Fruit fly (Drosophila melanogaster) whole organism, wandering third instar larva: ENCODE results near the gene Hs3st-B.

Source experiments
- Abd-B ChIP-seq: fragments of >200 bp; optimal IDR thresholded peaks from 2 replicates; lab custom pipeline; 2017; ENCODE audit warnings: missing biosample characterization, missing genetic modification characterization
- CG32264 ChIP-seq: fragments of 200-800 bp; sonication (Bioruptor generic); optimal IDR thresholded peaks from 2 replicates; lab custom pipeline; 2016; ENCODE audit warnings: missing biosample characterization, missing genetic modification characterization
- CG9705 ChIP-seq: fragments of 200-800 bp; sonication (Bioruptor generic); optimal IDR thresholded peaks from 2 replicates; lab custom pipeline; 2018; ENCODE audit warnings: missing biosample characterization, mild to moderate bottlenecking, missing genetic modification characterization
- CrebA ChIP-seq: fragments of 200-800 bp; sonication (Bioruptor generic); optimal IDR thresholded peaks from 2 replicates; lab custom pipeline; 2016; ENCODE audit warnings: missing biosample characterization, mild to moderate bottlenecking, missing genetic modification characterization, borderline replicate concordance
- HLH106 ChIP-seq: fragments of 200-800 bp; optimal IDR thresholded peaks from 3 replicates; lab custom pipeline; 2019; ENCODE audit warnings: missing biosample characterization, mild to moderate bottlenecking, missing genetic modification characterization, moderate library complexity
- Hnf4 ChIP-seq: fragments of 200-800 bp; sonication (Bioruptor generic); optimal IDR thresholded peaks from 2 replicates; lab custom pipeline; 2016; ENCODE audit warnings: missing biosample characterization, mild to moderate bottlenecking, missing genetic modification characterization
- Hr78 ChIP-seq: fragments of >200 bp; optimal IDR thresholded peaks from 2 replicates; lab custom pipeline; 2017; ENCODE audit warnings: missing biosample characterization, missing genetic modification characterization
- Hr83 ChIP-seq: fragments of 200-300 bp; sonication (Bioruptor generic); optimal IDR thresholded peaks from 2 replicates; lab custom pipeline; 2016; ENCODE audit warnings: missing biosample characterization, mild to moderate bottlenecking, missing genetic modification characterization, moderate library complexity; ENCODE audit not compliant: poor library complexity, severe bottlenecking
- Jra ChIP-seq: sonication (Bioruptor generic); optimal IDR thresholded peaks from 2 replicates; lab custom pipeline; 2016; ENCODE audit warnings: missing biosample characterization, missing genetic modification characterization
- Mio ChIP-seq: sonication (Bioruptor generic); optimal IDR thresholded peaks from 2 replicates; lab custom pipeline; 2016; ENCODE audit warnings: missing biosample characterization, missing genetic modification characterization
- Myc ChIP-seq: fragments of >200 bp; optimal IDR thresholded peaks from 2 replicates; lab custom pipeline; 2017
- N ChIP-seq: fragments of >200 bp; optimal IDR thresholded peaks from 2 replicates; lab custom pipeline; 2018; ENCODE audit warnings: missing biosample characterization, missing external identifiers, missing genetic modification characterization
- OdsH ChIP-seq: fragments of 200-800 bp; sonication (Bioruptor generic); optimal IDR thresholded peaks from 2 replicates; lab custom pipeline; 2016; ENCODE audit warnings: missing biosample characterization, mild to moderate bottlenecking, missing genetic modification characterization
- Rel ChIP-seq, 2 experiments: fragments of 200-800 bp; sonication (Bioruptor generic) in 1 of 2; optimal IDR thresholded peaks; 2 replicates in 1 of 2; 3 replicates in 1 of 2; lab custom pipeline; 2016 to 2019; ENCODE audit warnings: mild to moderate bottlenecking in 2 of 2, missing biosample characterization in 2 of 2, missing genetic modification characterization in 2 of 2, moderate library complexity in 1 of 2
- Sp1 ChIP-seq: fragments of 200-800 bp; sonication (Bioruptor generic); optimal IDR thresholded peaks from 3 replicates; lab custom pipeline; 2019; ENCODE audit warnings: missing biosample characterization, mild to moderate bottlenecking, missing genetic modification characterization, moderate library complexity
- Vsx2 ChIP-seq: fragments of 200-300, 225-300 bp; sonication (Bioruptor generic); optimal IDR thresholded peaks from 2 replicates; lab custom pipeline; 2018; ENCODE audit warnings: missing biosample characterization, missing genetic modification characterization; ENCODE audit not compliant: partially characterized antibody
- br ChIP-seq: fragments of 200-800 bp; sonication (Bioruptor generic); optimal IDR thresholded peaks from 2 replicates; lab custom pipeline; 2016; ENCODE audit warnings: missing biosample characterization, missing genetic modification characterization
- brk ChIP-seq: fragments of 200-800 bp; sonication (Bioruptor generic); optimal IDR thresholded peaks from 2 replicates; lab custom pipeline; 2016; ENCODE audit warnings: missing biosample characterization, mild to moderate bottlenecking, missing genetic modification characterization
- dl ChIP-seq, 2 experiments: fragments of 175-275, 200-275 bp in 1 of 2; fragments of 200-275 bp in 1 of 2; sonication (Bioruptor generic); optimal IDR thresholded peaks; lab custom pipeline; 2018; ENCODE audit warnings: mild to moderate bottlenecking in 2 of 2, missing biosample characterization in 2 of 2, missing genetic modification characterization in 2 of 2, moderate library complexity in 2 of 2; ENCODE audit not compliant: partially characterized antibody in 2 of 2, insufficient read depth in 1 of 2
- dmrt93B ChIP-seq: fragments of 200-800 bp; sonication (Bioruptor generic); optimal IDR thresholded peaks from 2 replicates; lab custom pipeline; 2018; ENCODE audit warnings: missing biosample characterization, mild to moderate bottlenecking, missing genetic modification characterization
- dsf ChIP-seq: sonication (Bioruptor generic); optimal IDR thresholded peaks from 2 replicates; lab custom pipeline; 2016; ENCODE audit warnings: missing biosample characterization, missing genetic modification characterization, borderline replicate concordance
- ey ChIP-seq: fragments of 200-800 bp; sonication (Bioruptor generic); optimal IDR thresholded peaks from 2 replicates; lab custom pipeline; 2016; ENCODE audit warnings: missing biosample characterization, missing genetic modification characterization
- foxo ChIP-seq, 2 experiments: fragments of 200-800 bp; sonication (Bioruptor generic); optimal IDR thresholded peaks; 2 replicates in 1 of 2; 3 replicates in 1 of 2; lab custom pipeline; 2016 to 2017; ENCODE audit warnings: missing biosample characterization in 2 of 2, missing genetic modification characterization in 2 of 2
- fru ChIP-seq: fragments of 200-800 bp; sonication (Bioruptor generic); optimal IDR thresholded peaks from 3 replicates; lab custom pipeline; 2016; ENCODE audit warnings: missing biosample characterization, mild to moderate bottlenecking, missing genetic modification characterization
- h ChIP-seq: fragments of 200-800 bp; sonication (Bioruptor generic); optimal IDR thresholded peaks from 3 replicates; lab custom pipeline; 2016; ENCODE audit warnings: missing biosample characterization, mild to moderate bottlenecking, missing genetic modification characterization
- jim ChIP-seq: fragments of 175-275, 200-325 bp; sonication (Bioruptor generic); optimal IDR thresholded peaks from 2 replicates; lab custom pipeline; 2016; ENCODE audit warnings: missing biosample characterization, mild to moderate bottlenecking, missing genetic modification characterization
- pan ChIP-seq: fragments of >200 bp; optimal IDR thresholded peaks from 2 replicates; lab custom pipeline; 2017
- psq ChIP-seq: fragments of 200-800 bp; sonication (Bioruptor generic); optimal IDR thresholded peaks from 3 replicates; lab custom pipeline; 2017; ENCODE audit warnings: missing biosample characterization, mild to moderate bottlenecking, missing genetic modification characterization, moderate library complexity
- rgr ChIP-seq: fragments of 200-800 bp; sonication (Bioruptor generic); optimal IDR thresholded peaks from 3 replicates; lab custom pipeline; 2016; ENCODE audit warnings: missing biosample characterization, mild to moderate bottlenecking, missing genetic modification characterization
- sage ChIP-seq: fragments of 200-800 bp; sonication (Bioruptor generic); optimal IDR thresholded peaks from 2 replicates; lab custom pipeline; 2016; ENCODE audit warnings: missing biosample characterization, mild to moderate bottlenecking, missing genetic modification characterization
- sv ChIP-seq: fragments of 200-800 bp; sonication (Bioruptor generic); optimal IDR thresholded peaks from 3 replicates; lab custom pipeline; 2016; ENCODE audit warnings: missing biosample characterization, missing genetic modification characterization
- tai ChIP-seq: sonication (Bioruptor generic); optimal IDR thresholded peaks from 2 replicates; lab custom pipeline; 2016; ENCODE audit warnings: missing biosample characterization, missing genetic modification characterization
- usp ChIP-seq: fragments of >200 bp; optimal IDR thresholded peaks from 2 replicates; lab custom pipeline; 2017; ENCODE audit warnings: missing biosample characterization, missing genetic modification characterization

The Hs3st-B gene

DNA sequence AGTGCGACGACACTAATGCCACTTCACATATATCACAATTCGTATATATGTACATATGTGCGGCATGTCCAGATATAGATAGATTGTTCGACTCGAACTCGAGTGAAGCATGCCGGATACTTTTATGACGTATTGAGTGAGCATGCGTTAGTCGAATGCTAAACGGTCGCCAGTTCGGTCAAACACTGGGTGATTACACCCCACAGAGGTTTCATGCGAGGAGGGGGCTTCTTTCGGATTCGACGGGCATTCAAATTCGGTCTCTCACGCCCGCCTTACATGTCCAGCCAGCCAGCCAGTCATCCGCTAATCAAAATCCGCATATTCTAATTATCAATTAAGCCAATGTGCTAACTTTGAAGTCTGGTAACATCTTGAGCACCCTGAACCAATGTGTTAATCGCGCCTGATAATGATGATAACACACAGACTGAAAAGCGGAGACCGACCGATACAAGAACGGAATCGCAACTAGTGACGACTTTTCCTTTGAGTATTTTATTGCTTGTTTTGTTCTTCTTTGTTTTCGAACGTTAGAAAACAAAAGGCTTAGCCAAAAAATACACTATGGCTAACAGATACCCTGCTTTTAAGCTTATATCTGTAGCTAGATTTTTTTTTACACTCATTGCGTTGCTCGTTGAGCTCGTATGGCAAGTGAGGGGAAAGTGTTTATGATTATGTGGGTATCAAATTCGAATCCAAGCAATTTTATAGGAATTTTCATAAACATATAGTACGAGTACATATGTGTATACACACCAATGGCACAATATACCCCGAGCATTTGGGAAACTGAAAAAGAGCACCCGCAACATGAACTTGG is 43.6 kb downstream of the Hs3st-B start:
- TF ChIP-seq ey (GFP tag; lab: Kevin White, UChicago) = peak; percentile 19
- no peak for TF ChIP-seq jim (GFP tag; lab: Kevin White, UChicago)
- no peak for TF ChIP-seq sage
- TF ChIP-seq Hr83 (GFP tag; lab: Kevin White, UChicago) = no peak
- TF ChIP-seq HLH106 (tag; lab: Kevin White, UChicago) = peak; percentile 2
- TF ChIP-seq Myc (lab: Kevin White, UChicago) = no peak
- no peak for TF ChIP-seq br
- peak; percentile 15 for TF ChIP-seq h (GFP tag; lab: Kevin White, UChicago)
- no peak for TF ChIP-seq Vsx2
- no peak for TF ChIP-seq dmrt93B (GFP tag; lab: Kevin White, UChicago)
- TF ChIP-seq fru (GFP tag; lab: Kevin White, UChicago) = peak; percentile 14
- TF ChIP-seq Sp1 (GFP tag; lab: Kevin White, UChicago) = peak; percentile 8
- TF ChIP-seq rgr = peak; percentile 11
- no peak for TF ChIP-seq Mio (GFP tag; lab: Kevin White, UChicago)
- peak; percentile 23 for TF ChIP-seq psq (GFP tag; lab: Kevin White, UChicago)
- no peak for TF ChIP-seq dl (GFP tag; optimal IDR thresholded peaks at IDR 0.05; lab: Kevin White, UChicago; ENCODE audit: insufficient read depth in 1 of 2, partially characterized antibody in 2 of 2)
- TF ChIP-seq foxo (GFP tag; optimal IDR thresholded peaks at IDR 0.05; lab: Kevin White, UChicago) = peak in 1 of 2 experiments; percentile 14
- TF ChIP-seq OdsH (GFP tag; lab: Kevin White, UChicago) = peak; percentile 15
- no peak for TF ChIP-seq Rel (GFP tag; optimal IDR thresholded peaks at IDR 0.05; lab: Kevin White, UChicago)
- peak; percentile 26 for TF ChIP-seq Rel (tag; optimal IDR thresholded peaks at IDR 0.05; lab: Kevin White, UChicago)
- TF ChIP-seq sv = no peak

DNA sequence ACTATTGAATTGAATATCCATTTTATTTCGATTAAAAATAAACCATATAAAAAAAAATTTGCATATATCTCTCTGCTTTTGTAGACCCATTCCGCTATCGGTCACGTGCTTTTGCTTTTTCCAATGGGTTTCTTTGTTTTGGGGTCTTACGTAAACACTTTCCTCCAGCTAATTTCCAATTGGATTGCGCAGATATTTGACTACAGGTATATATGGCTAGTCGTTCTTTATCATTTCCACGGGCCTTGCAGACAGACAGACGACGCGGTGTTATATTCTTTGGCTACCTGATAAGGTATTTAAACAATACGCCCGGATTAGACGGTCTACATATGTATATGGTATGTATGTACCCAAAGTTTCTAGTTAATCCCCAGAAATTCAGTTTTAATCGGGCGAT is 44.9 kb downstream of the Hs3st-B start:
- TF ChIP-seq usp (GFP tag; lab: Kevin White, UChicago) (no peak), tai (GFP tag; lab: Kevin White, UChicago) (no peak), N (GFP tag; lab: Kevin White, UChicago) (no peak), dl (GFP tag; optimal IDR thresholded peaks at IDR 0.05; lab: Kevin White, UChicago; ENCODE audit: insufficient read depth in 1 of 2, partially characterized antibody in 2 of 2) (no peak), ey (GFP tag; lab: Kevin White, UChicago) (no peak), CG32264 (GFP tag; lab: Kevin White, UChicago) (no peak), psq (GFP tag; lab: Kevin White, UChicago) (no peak), h (GFP tag; lab: Kevin White, UChicago) (no peak), rgr (no peak), fru (GFP tag; lab: Kevin White, UChicago) (no peak), Abd-B (no peak), CrebA (GFP tag; lab: Kevin White, UChicago) (no peak), CG9705 (GFP tag; lab: Kevin White, UChicago) (no peak), br (no peak), dsf (GFP tag; lab: Kevin White, UChicago) (no peak), sv (no peak), Mio (GFP tag; lab: Kevin White, UChicago) (no peak), Hr78 (no peak), dmrt93B (GFP tag; lab: Kevin White, UChicago) (no peak)

DNA sequence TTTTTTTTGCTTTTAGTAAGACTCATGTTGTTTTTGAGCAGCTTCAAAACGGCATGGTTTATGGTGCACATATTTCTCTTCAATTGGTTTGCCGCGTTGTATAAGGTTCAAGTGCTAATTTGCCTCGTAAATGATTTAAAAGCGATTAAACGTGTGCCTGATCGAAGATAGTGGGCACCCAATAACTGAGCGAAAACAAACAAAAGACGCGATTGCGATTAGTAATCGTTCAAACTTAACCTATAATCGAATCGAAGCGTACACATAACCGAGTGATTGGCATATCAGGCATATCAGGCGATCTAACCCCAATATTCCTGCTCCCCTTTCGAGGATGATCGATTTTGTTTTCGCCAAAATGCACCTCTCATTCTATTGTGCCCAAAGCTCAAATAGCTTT is 45.6 kb downstream of the Hs3st-B start:
- TF ChIP-seq Vsx2 (peak; percentile 71), h (GFP tag; lab: Kevin White, UChicago) (peak; percentile 18), br (no peak), Hnf4 (GFP tag; lab: Kevin White, UChicago) (no peak), psq (GFP tag; lab: Kevin White, UChicago) (no peak)
- TF ChIP-seq, all 38 proteins: peak for 2

DNA sequence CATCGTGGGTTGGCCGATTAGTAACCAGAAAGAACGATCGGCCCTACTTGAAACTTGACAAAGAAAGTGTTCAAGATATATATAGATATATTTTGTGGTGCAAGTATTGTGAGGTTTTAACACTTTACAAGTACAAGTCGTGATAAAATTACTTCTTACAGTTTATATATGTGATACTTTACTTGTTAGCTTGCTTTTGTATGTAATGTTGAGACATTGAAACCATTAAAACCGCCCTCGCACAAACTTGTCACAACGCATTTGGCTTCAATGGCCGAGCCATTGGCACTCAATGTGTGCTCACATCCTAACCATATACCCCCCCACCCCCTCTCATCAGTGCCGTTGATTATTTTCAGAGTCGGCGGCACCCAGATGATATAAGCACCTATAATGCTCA is 46.5 kb downstream of the Hs3st-B start:
- TF ChIP-seq h (GFP tag; lab: Kevin White, UChicago) (no peak), dsf (GFP tag; lab: Kevin White, UChicago) (no peak), fru (GFP tag; lab: Kevin White, UChicago) (no peak), Rel (GFP tag; optimal IDR thresholded peaks at IDR 0.05; lab: Kevin White, UChicago) (no peak), Rel (tag; optimal IDR thresholded peaks at IDR 0.05; lab: Kevin White, UChicago) (no peak), HLH106 (tag; lab: Kevin White, UChicago) (no peak), sv (no peak), brk (GFP tag; lab: Kevin White, UChicago) (no peak), Vsx2 (no peak), ey (GFP tag; lab: Kevin White, UChicago) (no peak), br (no peak), Jra (GFP tag; lab: Kevin White, UChicago) (no peak), pan (lab: Kevin White, UChicago) (no peak)
